Fruit fly (Drosophila melanogaster) whole organism, prepupa: Measurements from ENCODE around the gene Spf30.

ENCODE experiments used
- CG8319 ChIP-seq: fragments of 200-800 bp; sonication (Bioruptor generic); optimal IDR thresholded peaks from 3 replicates; lab custom pipeline; 2016; ENCODE audit warnings: missing biosample characterization, missing genetic modification characterization
- Ets21C ChIP-seq: fragments of 200-800 bp; sonication (Bioruptor generic); optimal IDR thresholded peaks from 3 replicates; lab custom pipeline; 2016; ENCODE audit warnings: missing biosample characterization, missing genetic modification characterization
- Hr39 ChIP-seq: fragments of 200-800 bp; sonication (Bioruptor generic); optimal IDR thresholded peaks from 2 replicates; lab custom pipeline; 2016; ENCODE audit warnings: missing biosample characterization, missing genetic modification characterization
- fkh ChIP-seq: fragments of 200-800 bp; sonication (Bioruptor generic); optimal IDR thresholded peaks from 3 replicates; lab custom pipeline; 2017; ENCODE audit warnings: missing biosample characterization, mild to moderate bottlenecking, missing genetic modification characterization, moderate library complexity

- TF ChIP-seq CG8319 (GFP tag; lab: Kevin White, UChicago) (no peak), Ets21C (GFP tag; lab: Kevin White, UChicago) (no peak), Hr39 (GFP tag; lab: Kevin White, UChicago) (no peak), fkh (GFP tag; lab: Kevin White, UChicago) (no peak)
Observed at dm6 chr3L:23689807-23690206, 25.0 kb upstream of the Spf30 start.
